Fruit fly (Drosophila melanogaster) whole organism, prepupa: Measurements from ENCODE around the gene CG14186.
A peak's percentile ranks its signal among the peaks of the same experiment; 100 is the strongest.

Experiments
- Blimp-1 ChIP-seq: fragments of 200-800 bp; sonication (Bioruptor generic); optimal IDR thresholded peaks from 3 replicates; lab custom pipeline; 2017; ENCODE audit warnings: missing biosample characterization, missing genetic modification characterization, mild to moderate bottlenecking, moderate library complexity, missing genetic modification reagents
- CG10631 ChIP-seq: fragments of 200-800 bp; sonication (Bioruptor generic); optimal IDR thresholded peaks from 2 replicates; lab custom pipeline; 2016; ENCODE audit warnings: missing biosample characterization, missing genetic modification characterization
- CG11902 ChIP-seq: fragments of 200-800 bp; sonication (Bioruptor generic); optimal IDR thresholded peaks from 3 replicates; lab custom pipeline; 2016; ENCODE audit warnings: missing biosample characterization, missing genetic modification characterization
- CG15336 ChIP-seq: fragments of 200-800 bp; sonication (Bioruptor generic); IDR thresholded peaks from 2 replicates; pipeline ENCODE4 v1.3.6; 2022; ENCODE audit warnings: missing biosample characterization, missing genetic modification characterization
- CG16779 ChIP-seq: fragments of 200-800 bp; sonication (Bioruptor generic); optimal IDR thresholded peaks from 3 replicates; lab custom pipeline; 2017; ENCODE audit warnings: missing biosample characterization, mild to moderate bottlenecking, missing genetic modification characterization
- CG31627 ChIP-seq: fragments of 200-800 bp; sonication (Bioruptor generic); optimal IDR thresholded peaks from 3 replicates; lab custom pipeline; 2016; ENCODE audit warnings: missing biosample characterization, missing genetic modification characterization
- CG32006 ChIP-seq: fragments of 200-800 bp; sonication (Bioruptor generic); optimal IDR thresholded peaks from 3 replicates; lab custom pipeline; 2017; ENCODE audit warnings: missing biosample characterization, mild to moderate bottlenecking, missing genetic modification characterization
- CG34406 ChIP-seq: fragments of 200-800 bp; sonication (Bioruptor generic); optimal IDR thresholded peaks from 3 replicates; lab custom pipeline; 2016; ENCODE audit warnings: missing biosample characterization, missing genetic modification characterization
- CG6163 ChIP-seq: fragments of 200-800 bp; sonication (Bioruptor generic); IDR thresholded peaks from 3 replicates; pipeline ENCODE4 v1.3.6; 2022; ENCODE audit warnings: missing biosample characterization, missing genetic modification characterization
- CG6276 ChIP-seq: fragments of 200-800 bp; sonication (Bioruptor generic); optimal IDR thresholded peaks from 2 replicates; lab custom pipeline; 2017; ENCODE audit warnings: missing biosample characterization, mild to moderate bottlenecking, missing genetic modification characterization
- CG6792 ChIP-seq: fragments of 200-800 bp; sonication (Bioruptor generic); optimal IDR thresholded peaks from 3 replicates; lab custom pipeline; 2016; ENCODE audit warnings: missing biosample characterization, missing genetic modification characterization
- CG6854 ChIP-seq: fragments of 200-800 bp; sonication (Bioruptor generic); optimal IDR thresholded peaks from 2 replicates; lab custom pipeline; 2017; ENCODE audit warnings: missing biosample characterization, mild to moderate bottlenecking, missing genetic modification characterization
- CG8119 ChIP-seq: fragments of 200-800 bp; sonication (Bioruptor generic); IDR thresholded peaks from 3 replicates; pipeline ENCODE4 v1.3.6; 2022; ENCODE audit warnings: missing biosample characterization, missing genetic modification characterization
- CG8319 ChIP-seq: fragments of 200-800 bp; sonication (Bioruptor generic); optimal IDR thresholded peaks from 3 replicates; lab custom pipeline; 2016; ENCODE audit warnings: missing biosample characterization, missing genetic modification characterization
- CG8632 ChIP-seq: fragments of 200-800 bp; sonication (Bioruptor generic); optimal IDR thresholded peaks from 3 replicates; lab custom pipeline; 2016; ENCODE audit warnings: missing biosample characterization, missing genetic modification characterization
- CG9139 ChIP-seq: fragments of 200-800 bp; sonication (Bioruptor generic); optimal IDR thresholded peaks from 3 replicates; lab custom pipeline; 2017; ENCODE audit warnings: missing biosample characterization, mild to moderate bottlenecking, missing genetic modification characterization
- Eip75B ChIP-seq: fragments of 200-800 bp; sonication (Bioruptor generic); optimal IDR thresholded peaks from 3 replicates; lab custom pipeline; 2016; ENCODE audit warnings: missing biosample characterization, missing genetic modification characterization
- Ets21C ChIP-seq: fragments of 200-800 bp; sonication (Bioruptor generic); optimal IDR thresholded peaks from 3 replicates; lab custom pipeline; 2016; ENCODE audit warnings: missing biosample characterization, missing genetic modification characterization
- Hr39 ChIP-seq: fragments of 200-800 bp; sonication (Bioruptor generic); optimal IDR thresholded peaks from 2 replicates; lab custom pipeline; 2016; ENCODE audit warnings: missing biosample characterization, missing genetic modification characterization
- Hr4 ChIP-seq: fragments of 200-800 bp; sonication (Bioruptor generic); optimal IDR thresholded peaks from 3 replicates; lab custom pipeline; 2016; ENCODE audit warnings: missing biosample characterization, missing genetic modification characterization
- Met ChIP-seq: fragments of 200-800 bp; sonication (Bioruptor generic); optimal IDR thresholded peaks from 3 replicates; lab custom pipeline; 2016; ENCODE audit warnings: missing biosample characterization, missing genetic modification characterization
- OdsH ChIP-seq: fragments of 200-800 bp; sonication (Bioruptor generic); optimal IDR thresholded peaks from 3 replicates; lab custom pipeline; 2016; ENCODE audit warnings: missing biosample characterization, missing genetic modification characterization
- Smox ChIP-seq: fragments of 200-800 bp; sonication (Bioruptor generic); optimal IDR thresholded peaks from 3 replicates; lab custom pipeline; 2016; ENCODE audit warnings: missing biosample characterization, missing genetic modification characterization
- Sox102F ChIP-seq: fragments of 200-800 bp; sonication (Bioruptor generic); optimal IDR thresholded peaks from 2 replicates; lab custom pipeline; 2016; ENCODE audit warnings: missing biosample characterization, mild to moderate bottlenecking, missing genetic modification characterization
- Sox14 ChIP-seq: fragments of 200-800 bp; sonication (Bioruptor generic); optimal IDR thresholded peaks from 3 replicates; lab custom pipeline; 2016; ENCODE audit warnings: missing biosample characterization, missing genetic modification characterization
- achi ChIP-seq: fragments of 200-800 bp; sonication (Bioruptor generic); optimal IDR thresholded peaks from 3 replicates; lab custom pipeline; 2016; ENCODE audit warnings: missing biosample characterization, missing genetic modification characterization
- acj6 ChIP-seq: fragments of 200-800 bp; sonication (Bioruptor generic); optimal IDR thresholded peaks from 3 replicates; lab custom pipeline; 2016; ENCODE audit warnings: missing biosample characterization, missing genetic modification characterization
- dsx ChIP-seq: fragments of 200-800 bp; optimal IDR thresholded peaks from 3 replicates; lab custom pipeline; 2019; ENCODE audit warnings: missing biosample characterization, mild to moderate bottlenecking, missing genetic modification characterization, moderate library complexity; ENCODE audit not compliant: poor library complexity, severe bottlenecking
- eg ChIP-seq: fragments of 200-800 bp; sonication (Bioruptor generic); IDR thresholded peaks from 3 replicates; pipeline ENCODE4 v1.3.6; 2022; ENCODE audit warnings: missing biosample characterization, missing genetic modification characterization
- fd59A ChIP-seq: fragments of 200-800 bp; sonication (Bioruptor generic); optimal IDR thresholded peaks from 2 replicates; lab custom pipeline; 2017; ENCODE audit warnings: missing biosample characterization, mild to moderate bottlenecking, missing genetic modification characterization, missing genetic modification reagents
- fd85E ChIP-seq: fragments of 200-800 bp; sonication (Bioruptor generic); optimal IDR thresholded peaks from 3 replicates; lab custom pipeline; 2016; ENCODE audit warnings: missing biosample characterization, missing genetic modification characterization
- lz ChIP-seq: fragments of 200-800 bp; sonication (Bioruptor generic); optimal IDR thresholded peaks from 3 replicates; lab custom pipeline; 2016; ENCODE audit warnings: missing biosample characterization, missing genetic modification characterization
- net ChIP-seq: fragments of 200-800 bp; sonication (Bioruptor generic); optimal IDR thresholded peaks from 3 replicates; lab custom pipeline; 2016; ENCODE audit warnings: missing biosample characterization, missing genetic modification characterization
- pdm3 ChIP-seq: fragments of 200-800 bp; sonication (Bioruptor generic); optimal IDR thresholded peaks from 3 replicates; lab custom pipeline; 2016; ENCODE audit warnings: missing biosample characterization, missing genetic modification characterization
- salr ChIP-seq, 2 experiments: fragments of 200-800 bp; sonication (Bioruptor generic); optimal IDR thresholded peaks; 3 replicates each; lab custom pipeline; 2016 to 2018; ENCODE audit warnings: missing biosample characterization in 2 of 2, missing genetic modification characterization in 2 of 2, mild to moderate bottlenecking in 1 of 2
- spab ChIP-seq: fragments of 200-800 bp; sonication (Bioruptor generic); optimal IDR thresholded peaks from 2 replicates; lab custom pipeline; 2017; ENCODE audit warnings: missing biosample characterization, mild to moderate bottlenecking, missing genetic modification characterization, missing genetic modification reagents
- svp ChIP-seq: fragments of 200-800 bp; sonication (Bioruptor generic); peaks from one replicate; lab custom pipeline; 2016; ENCODE audit warnings: missing biosample characterization, missing genetic modification characterization
- topi ChIP-seq: fragments of 200-800 bp; sonication (Bioruptor generic); optimal IDR thresholded peaks from 3 replicates; lab custom pipeline; 2016; ENCODE audit warnings: missing biosample characterization, missing genetic modification characterization
- vri ChIP-seq: fragments of 200-800 bp; sonication (Bioruptor generic); optimal IDR thresholded peaks from 3 replicates; lab custom pipeline; 2016; ENCODE audit warnings: missing biosample characterization, mild to moderate bottlenecking, missing genetic modification characterization

The CG14186 gene

DNA sequence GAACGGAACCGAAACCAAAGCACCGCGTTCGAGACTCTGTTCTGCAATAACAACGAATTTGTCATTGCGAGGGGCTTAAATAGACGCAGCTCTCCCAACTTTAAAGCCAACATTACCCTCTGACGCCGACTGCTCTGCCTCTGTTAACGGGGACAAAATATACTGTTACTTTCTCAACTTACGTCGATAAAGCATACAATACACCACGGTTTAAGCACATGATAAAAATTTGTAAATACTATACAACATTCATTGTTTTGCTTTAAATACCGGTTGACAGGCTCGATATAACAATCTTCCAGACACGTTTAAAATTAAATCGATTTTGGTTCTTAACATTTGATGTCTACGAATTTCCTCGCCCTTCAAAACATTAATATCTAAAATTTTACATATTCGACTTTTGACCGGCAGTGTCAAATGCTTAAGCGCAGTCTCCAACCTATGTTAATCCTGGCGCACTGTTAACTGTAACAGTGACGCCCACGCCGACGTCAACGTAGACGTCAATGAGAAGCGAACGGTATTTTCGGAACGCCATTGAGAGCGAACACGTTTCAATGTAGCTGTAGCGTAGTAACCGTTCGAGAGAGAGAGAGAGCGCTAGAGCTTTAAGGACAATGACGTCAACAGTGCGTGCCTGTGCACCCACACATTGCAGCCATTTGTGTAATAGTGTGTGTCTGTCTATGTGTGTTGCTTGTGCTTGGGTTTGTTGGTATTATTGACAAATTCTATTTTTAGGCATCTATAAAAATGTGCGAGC lies at the start of gene CG14186:
CG14186 (minus strand) TSS at position 51 of the 766 bp plus-strand sequence.
- no peak for TF ChIP-seq Hr4 (GFP tag; lab: Kevin White, UChicago)
- TF ChIP-seq acj6 (GFP tag; lab: Kevin White, UChicago): no peak
- TF ChIP-seq CG16779: no peak
- peak; percentile 52 for TF ChIP-seq svp (GFP tag; lab: Kevin White, UChicago)
- no peak for TF ChIP-seq spab (GFP tag; lab: Kevin White, UChicago)
- no peak for TF ChIP-seq Eip75B (GFP tag; lab: Kevin White, UChicago)
- no peak for TF ChIP-seq OdsH (GFP tag; lab: Kevin White, UChicago)

DNA sequence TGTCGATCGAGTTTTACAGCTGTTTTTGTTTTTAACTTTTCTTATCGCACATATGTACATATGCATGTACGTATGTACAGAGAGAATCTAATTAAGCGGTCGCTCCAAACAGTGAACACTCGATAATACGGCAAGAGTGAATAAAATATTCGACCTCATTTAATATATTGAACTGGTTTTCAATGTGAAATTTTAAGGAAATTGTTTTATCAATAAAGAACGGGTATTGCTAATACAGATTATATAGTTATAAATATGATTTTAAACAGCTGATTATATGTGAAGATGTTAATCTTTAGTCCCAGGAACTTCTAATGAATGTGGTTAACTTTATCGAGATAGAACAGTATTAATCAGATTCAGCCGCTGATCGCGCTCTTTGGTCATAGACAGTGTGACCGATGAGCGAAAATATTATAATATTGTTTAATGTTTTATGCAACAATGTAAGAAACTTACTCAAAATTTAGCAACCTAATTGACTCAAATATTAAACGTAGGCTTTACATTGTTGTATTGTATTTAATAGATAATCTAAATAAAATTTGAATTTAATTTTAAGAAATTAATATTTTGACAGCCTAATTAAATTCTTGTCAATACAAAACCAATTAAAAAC lies 37.1 kb upstream of the CG14186 start, which contains the start of gene CG7328:
CG7328 (minus strand) TSS at position 19 of the 619 bp plus-strand sequence.
- TF ChIP-seq CG32006 (peak; percentile 75), net (GFP tag; lab: Kevin White, UChicago) (peak; percentile 16), CG16779 (peak; percentile 17), vri (peak; percentile 13), Hr39 (GFP tag; lab: Kevin White, UChicago) (peak; percentile 74), dsx (GFP tag; lab: Kevin White, UChicago) (peak; percentile 98), Met (GFP tag; lab: Kevin White, UChicago) (peak; percentile 83), achi (GFP tag; lab: Kevin White, UChicago) (peak; percentile 67), pdm3 (GFP tag; lab: Kevin White, UChicago) (peak; percentile 74), CG8119 (GFP tag; lab: Robert Waterston, UW) (peak; percentile 81), Sox14 (GFP tag; lab: Kevin White, UChicago) (no peak), svp (GFP tag; lab: Kevin White, UChicago) (peak; percentile 90), CG6163 (GFP tag; lab: Robert Waterston, UW) (0 out of 3 replicates have a peak, but pooled peaks have one; percentile 45), CG8632 (peak; percentile 61), lz (GFP tag; lab: Kevin White, UChicago) (peak; percentile 57), topi (GFP tag; lab: Kevin White, UChicago) (no peak), CG10631 (no peak), Eip75B (GFP tag; lab: Kevin White, UChicago) (no peak), CG31627 (peak; percentile 71), Smox (GFP tag; lab: Kevin White, UChicago) (peak; percentile 76), CG15336 (GFP tag; lab: Robert Waterston, UW) (peak; percentile 84), CG6792 (GFP tag; lab: Kevin White, UChicago) (no peak), Ets21C (peak; percentile 54), Sox102F (GFP tag; lab: Kevin White, UChicago) (no peak), CG34406 (no peak), Hr4 (GFP tag; lab: Kevin White, UChicago) (peak; percentile 78)

- TF ChIP-seq CG6276 (GFP tag; lab: Kevin White, UChicago) (no peak), fd85E (GFP tag; lab: Kevin White, UChicago) (no peak), CG10631 (no peak), dsx (GFP tag; lab: Kevin White, UChicago) (no peak), CG34406 (no peak)
These were observed 34.7 kb upstream of the CG14186 start for dm6 chr3L:20138327-20138726.

DNA sequence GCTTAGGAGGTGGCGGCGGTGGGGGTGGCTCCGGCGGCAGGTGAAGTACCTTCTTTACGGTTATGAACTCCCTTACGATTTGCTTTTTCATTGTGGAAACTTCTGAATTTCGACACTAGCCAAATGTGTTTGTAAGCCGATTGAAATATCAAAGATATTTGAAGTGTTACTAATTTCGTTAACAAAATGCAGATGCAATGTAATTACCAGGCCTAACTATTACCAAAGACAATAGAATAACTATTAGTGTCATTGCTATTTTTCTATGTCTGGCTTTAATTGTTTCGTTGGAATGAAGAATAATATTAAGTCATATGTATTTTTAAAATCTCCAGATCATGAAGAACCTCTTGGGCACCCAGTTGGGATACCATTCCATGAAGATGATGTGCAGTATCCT lies 29.5 kb upstream of the CG14186 start, which contains the start of gene CG7335:
CG7335 (minus strand) TSS at position 101 of the 400 bp plus-strand sequence.
- no peak for TF ChIP-seq eg (GFP tag; lab: Robert Waterston, UW)
- no peak for TF ChIP-seq CG6276 (GFP tag; lab: Kevin White, UChicago)
- TF ChIP-seq CG10631: no peak
- no peak for TF ChIP-seq CG8319 (GFP tag; lab: Kevin White, UChicago)
- TF ChIP-seq Smox (GFP tag; lab: Kevin White, UChicago): no peak
- TF ChIP-seq CG32006: no peak
- no peak for TF ChIP-seq CG8632
- no peak for TF ChIP-seq Sox14 (GFP tag; lab: Kevin White, UChicago)
- TF ChIP-seq Blimp-1 (GFP tag; lab: Kevin White, UChicago): no peak
- TF ChIP-seq fd59A: no peak
- no peak for TF ChIP-seq CG9139
- no peak for TF ChIP-seq salr (GFP tag; optimal IDR thresholded peaks at IDR 0.05; lab: Kevin White, UChicago)
- TF ChIP-seq Hr4 (GFP tag; lab: Kevin White, UChicago): no peak
- no peak for TF ChIP-seq CG6854 (GFP tag; lab: Kevin White, UChicago)
- TF ChIP-seq CG11902 (GFP tag; lab: Kevin White, UChicago): no peak
